Worm (Caenorhabditis elegans) whole organism, early embryonic: ENCODE data around the gene srv-4.

Source experiments
- B0310.2 ChIP-seq: sonication (generic microtip); optimal IDR thresholded peaks from 2 replicates; lab custom pipeline; 2016; ENCODE audit warnings: mild to moderate bottlenecking, missing genetic modification characterization, missing compliant biosample characterization
- F13C5.2 ChIP-seq: sonication (generic microtip); optimal IDR thresholded peaks from 2 replicates; lab custom pipeline; 2017; ENCODE audit warnings: mild to moderate bottlenecking, missing genetic modification characterization, inconsistent platforms, missing compliant biosample characterization
- aly-1 ChIP-seq: sonication (generic microtip); optimal IDR thresholded peaks from 2 replicates; lab custom pipeline; 2016; ENCODE audit warnings: missing genetic modification characterization, missing compliant biosample characterization
- ama-1 ChIP-seq: fragments of 150-350 bp; optimal IDR thresholded peaks from 2 replicates; lab custom pipeline; 2014
- ceh-13 ChIP-seq: fragments of 200-800 bp; sonication (Bioruptor generic); optimal IDR thresholded peaks from 2 replicates; lab custom pipeline; 2018; ENCODE audit warnings: mild to moderate bottlenecking, missing genetic modification characterization, missing compliant biosample characterization
- ceh-36 ChIP-seq: sonication (generic microtip); optimal IDR thresholded peaks from 2 replicates; lab custom pipeline; 2016; ENCODE audit warnings: missing genetic modification characterization, inconsistent platforms, missing compliant biosample characterization
- ets-7 ChIP-seq: sonication (generic microtip); optimal IDR thresholded peaks from 2 replicates; lab custom pipeline; 2016; ENCODE audit warnings: missing genotype, missing genetic modification characterization, missing compliant biosample characterization
- flt-1 ChIP-seq: fragments of 200-800 bp; sonication (Bioruptor generic); IDR thresholded peaks from 2 replicates; pipeline ENCODE4 v1.3.6; 2022; ENCODE audit warnings: missing genetic modification characterization, missing compliant biosample characterization
- hmbx-1 ChIP-seq: sonication (generic microtip); optimal IDR thresholded peaks from 2 replicates; lab custom pipeline; 2016; ENCODE audit warnings: mild to moderate bottlenecking, missing genetic modification characterization, missing compliant biosample characterization
- hmg-4 ChIP-seq: fragments of 200-800 bp; sonication (Bioruptor generic); optimal IDR thresholded peaks from 2 replicates; lab custom pipeline; 2018; ENCODE audit warnings: mild to moderate bottlenecking, missing genetic modification characterization, missing compliant biosample characterization
- hnd-1 ChIP-seq: sonication (generic microtip); optimal IDR thresholded peaks from 2 replicates; lab custom pipeline; 2016; ENCODE audit warnings: missing genetic modification characterization, missing compliant biosample characterization
- pes-1 ChIP-seq: fragments of 200-800 bp; sonication (Bioruptor generic); IDR thresholded peaks from 2 replicates; pipeline ENCODE4 v1.3.6; 2022; ENCODE audit warnings: missing genetic modification reagents, missing genetic modification characterization, missing compliant biosample characterization
- scrt-1 ChIP-seq: fragments of 200-800 bp; sonication (Bioruptor generic); IDR thresholded peaks from 2 replicates; pipeline ENCODE4 v1.3.6; 2022; ENCODE audit warnings: missing genetic modification characterization, missing compliant biosample characterization
- sea-1 ChIP-seq: fragments of 200-800 bp; sonication (Bioruptor generic); conservative IDR thresholded peaks from 2 replicates; pipeline ENCODE4 v1.3.6; 2022; ENCODE audit warnings: missing genetic modification characterization, missing compliant biosample characterization
- tbx-11 ChIP-seq: fragments of 200-800 bp; sonication (Bioruptor generic); IDR thresholded peaks from 2 replicates; pipeline ENCODE4 v1.3.6; 2022; ENCODE audit warnings: missing genetic modification characterization, missing compliant biosample characterization
- tbx-37 ChIP-seq: fragments of 200-800 bp; sonication (Bioruptor generic); conservative IDR thresholded peaks from 2 replicates; pipeline ENCODE4 v1.3.6; 2022; ENCODE audit warnings: missing genetic modification reagents, missing genetic modification characterization, missing compliant biosample characterization
- tra-4 ChIP-seq: sonication (generic microtip); optimal IDR thresholded peaks from 2 replicates; lab custom pipeline; 2017; ENCODE audit warnings: missing genetic modification characterization, missing compliant biosample characterization

Gene srv-4

ce11 chrIV:4307227-4307946, 19.2 kb upstream of the srv-4 start, which contains the start of gene set-9:
Gene set-9 (plus strand): TSS chrIV:4307896.
- TF ChIP-seq ceh-36 (tag; lab: Kevin White, UChicago) (no peak), tra-4 (tag; lab: Kevin White, UChicago) (no peak), hmbx-1 (tag; lab: Kevin White, UChicago) (no peak), ets-7 (tag; lab: Kevin White, UChicago) (no peak), ceh-13 (GFP tag; lab: Kevin White, UChicago) (no peak), aly-1 (tag; lab: Kevin White, UChicago) (no peak), hnd-1 (tag; lab: Kevin White, UChicago) (no peak)

ce11 chrIV:4306317-4306716, 18.1 kb upstream of the srv-4 start:
- no peak for TF ChIP-seq hmg-4 (GFP tag; lab: Kevin White, UChicago)
- TF ChIP-seq tra-4 (tag; lab: Kevin White, UChicago), result no peak
- TF ChIP-seq hmbx-1 (tag; lab: Kevin White, UChicago), result no peak
- TF ChIP-seq ets-7 (tag; lab: Kevin White, UChicago), result no peak
- no peak for TF ChIP-seq hnd-1 (tag; lab: Kevin White, UChicago)
- TF ChIP-seq ceh-13 (GFP tag; lab: Kevin White, UChicago), result no peak
- TF ChIP-seq B0310.2 (tag; lab: Kevin White, UChicago), result no peak
- TF ChIP-seq aly-1 (tag; lab: Kevin White, UChicago), result no peak
- no peak for TF ChIP-seq scrt-1 (GFP tag; lab: Robert Waterston, UW)
- TF ChIP-seq tbx-37 (GFP tag; lab: Robert Waterston, UW), result no peak
- no peak for TF ChIP-seq sea-1
- TF ChIP-seq pes-1 (GFP tag; lab: Robert Waterston, UW), result no peak

- TF ChIP-seq ets-7 (tag; lab: Kevin White, UChicago), result no peak
- TF ChIP-seq scrt-1 (GFP tag; lab: Robert Waterston, UW), result no peak
- TF ChIP-seq tra-4 (tag; lab: Kevin White, UChicago), result no peak
- TF ChIP-seq F13C5.2 (tag; lab: Kevin White, UChicago), result no peak
- TF ChIP-seq ama-1 (lab: Kevin White, UChicago), result no peak
- no peak for TF ChIP-seq aly-1 (tag; lab: Kevin White, UChicago)
- no peak for TF ChIP-seq hnd-1 (tag; lab: Kevin White, UChicago)
- TF ChIP-seq ceh-36 (tag; lab: Kevin White, UChicago), result no peak
- TF ChIP-seq flt-1, result no peak
- TF ChIP-seq sea-1, result no peak
- TF ChIP-seq B0310.2 (tag; lab: Kevin White, UChicago), result no peak
- no peak for TF ChIP-seq pes-1 (GFP tag; lab: Robert Waterston, UW)
- no peak for TF ChIP-seq ceh-13 (GFP tag; lab: Kevin White, UChicago)
- no peak for TF ChIP-seq tbx-11 (GFP tag; lab: Robert Waterston, UW)
- no peak for TF ChIP-seq tbx-37 (GFP tag; lab: Robert Waterston, UW)
- TF ChIP-seq hmg-4 (GFP tag; lab: Kevin White, UChicago), result no peak
- no peak for TF ChIP-seq hmbx-1 (tag; lab: Kevin White, UChicago)
Measured at ce11 chrIV:4301202-4301601, 13.0 kb upstream of the srv-4 start, which contains the start of gene lgc-22. Gene lgc-22 (plus strand): TSS chrIV:4301306.

ce11 chrIV:4299994-4300393, 11.8 kb upstream of the srv-4 start:
- no peak for TF ChIP-seq pes-1 (GFP tag; lab: Robert Waterston, UW)
- TF ChIP-seq tbx-11 (GFP tag; lab: Robert Waterston, UW), result no peak
- TF ChIP-seq aly-1 (tag; lab: Kevin White, UChicago), result no peak

ce11 chrIV:4298983-4299382, 10.8 kb upstream of the srv-4 start, which contains the start of gene F15E6.9:
Gene F15E6.9 (minus strand): TSS chrIV:4299083.
- TF ChIP-seq tra-4 (tag; lab: Kevin White, UChicago) (no peak), scrt-1 (GFP tag; lab: Robert Waterston, UW) (no peak), pes-1 (GFP tag; lab: Robert Waterston, UW) (no peak), ceh-13 (GFP tag; lab: Kevin White, UChicago) (no peak), ets-7 (tag; lab: Kevin White, UChicago) (no peak), tbx-11 (GFP tag; lab: Robert Waterston, UW) (no peak), hmbx-1 (tag; lab: Kevin White, UChicago) (no peak), ceh-36 (tag; lab: Kevin White, UChicago) (no peak), aly-1 (tag; lab: Kevin White, UChicago) (no peak), tbx-37 (GFP tag; lab: Robert Waterston, UW) (no peak), F13C5.2 (tag; lab: Kevin White, UChicago) (no peak), hmg-4 (GFP tag; lab: Kevin White, UChicago) (no peak), ama-1 (lab: Kevin White, UChicago) (no peak), hnd-1 (tag; lab: Kevin White, UChicago) (no peak), B0310.2 (tag; lab: Kevin White, UChicago) (no peak), sea-1 (no peak)

- TF ChIP-seq B0310.2 (tag; lab: Kevin White, UChicago) (no peak), hmbx-1 (tag; lab: Kevin White, UChicago) (no peak), ceh-13 (GFP tag; lab: Kevin White, UChicago) (no peak), tra-4 (tag; lab: Kevin White, UChicago) (no peak), F13C5.2 (tag; lab: Kevin White, UChicago) (no peak)
Measured at ce11 chrIV:4294552-4294951, 6.3 kb upstream of the srv-4 start, which contains the start of gene F15E6.3. Gene F15E6.3 (plus strand): TSS chrIV:4294895.

- TF ChIP-seq ceh-13 (GFP tag; lab: Kevin White, UChicago) (no peak), sea-1 (no peak), aly-1 (tag; lab: Kevin White, UChicago) (no peak)
Measured at ce11 chrIV:4292569-4292968, 4.3 kb upstream of the srv-4 start, which contains the start of gene F15E6.10. Gene F15E6.10 (plus strand): TSS chrIV:4292869.
